Fruit fly (Drosophila melanogaster) whole organism, adult: ENCODE measurements around the gene Sk1.

Experiments
- CG14711 ChIP-seq: fragments of 200-800 bp; sonication (Bioruptor generic); optimal IDR thresholded peaks from 2 replicates; lab custom pipeline; 2018; ENCODE audit warnings: missing biosample characterization, mild to moderate bottlenecking, missing genetic modification characterization, moderate library complexity
- CG1620 ChIP-seq: fragments of 200-800 bp; sonication (Bioruptor generic); optimal IDR thresholded peaks from 2 replicates; lab custom pipeline; 2016; ENCODE audit warnings: missing biosample characterization, missing genetic modification characterization
- CG33017 ChIP-seq: fragments of 200-800 bp; sonication (Bioruptor generic); optimal IDR thresholded peaks from 2 replicates; lab custom pipeline; 2018; ENCODE audit warnings: missing biosample characterization, mild to moderate bottlenecking, missing genetic modification characterization, moderate library complexity
- CG7101 ChIP-seq: fragments of 200-800 bp; sonication (Bioruptor generic); optimal IDR thresholded peaks from 2 replicates; lab custom pipeline; 2018; ENCODE audit warnings: missing biosample characterization, mild to moderate bottlenecking, missing genetic modification characterization, moderate library complexity
- Crg-1 ChIP-seq: fragments of 200-800 bp; sonication (Bioruptor generic); optimal IDR thresholded peaks from 2 replicates; lab custom pipeline; 2016; ENCODE audit warnings: missing biosample characterization, missing genetic modification characterization
- bab1 ChIP-seq: fragments of 200-800 bp; sonication (Bioruptor generic); optimal IDR thresholded peaks from 3 replicates; lab custom pipeline; 2019; ENCODE audit warnings: missing biosample characterization, mild to moderate bottlenecking, missing genetic modification characterization, moderate library complexity
- cic ChIP-seq: fragments of 200-800 bp; sonication (Bioruptor generic); optimal IDR thresholded peaks from 2 replicates; lab custom pipeline; 2017; ENCODE audit warnings: missing biosample characterization, mild to moderate bottlenecking, missing genetic modification characterization, moderate library complexity
- cnc ChIP-seq, 2 experiments: fragments of >200 bp; optimal IDR thresholded peaks; 2 replicates each; lab custom pipeline; 2017

DNA sequence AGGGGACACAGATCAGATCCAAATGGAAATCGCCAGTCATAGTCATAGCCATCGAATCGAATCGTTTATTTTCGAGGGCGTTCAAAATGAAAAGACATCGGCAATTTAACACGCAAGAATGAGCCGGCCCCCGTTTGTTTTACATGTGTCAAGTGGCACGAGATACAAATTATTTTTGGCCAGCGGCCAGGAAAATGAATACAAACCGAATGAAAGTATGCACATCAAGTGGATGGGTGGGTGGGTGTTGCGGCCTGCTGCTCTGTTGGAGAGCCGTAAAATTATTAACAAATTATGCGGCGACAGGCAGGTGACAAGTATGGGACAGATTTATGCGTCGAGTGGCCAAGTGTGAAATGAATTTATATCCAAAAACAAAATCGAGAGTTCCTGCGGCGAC is 21.7 kb downstream of the Sk1 start:
- TF ChIP-seq Crg-1 (GFP tag; lab: Kevin White, UChicago), result no peak
- no peak for TF ChIP-seq CG33017 (tag; lab: Kevin White, UChicago)
- TF ChIP-seq cic, result no peak
- TF ChIP-seq bab1 (GFP tag; lab: Kevin White, UChicago), result no peak
- no peak for TF ChIP-seq CG7101 (tag; lab: Kevin White, UChicago)
- TF ChIP-seq CG1620 (GFP tag; lab: Kevin White, UChicago), result no peak
- no peak for TF ChIP-seq cnc (optimal IDR thresholded peaks at IDR 0.05; lab: Kevin White, UChicago)
- TF ChIP-seq CG14711, result no peak
